Worm (Caenorhabditis elegans): ENCODE measurements around the gene W04E12.5.
"Not testable (repeated sequence)": the region's sequence is repeated elsewhere in the genome, so short reads cannot be mapped to it uniquely, and the experiment has no call there.

Gene W04E12.5

ce11 chrV:19745852-19746251 lies at the start of gene W04E12.5:
Gene W04E12.5 (plus strand): TSS chrV:19746152.
- TF ChIP-seq elt-2 (tag; optimal IDR thresholded peaks at IDR 0.05), result no peak
- no peak for TF ChIP-seq daf-12 (tag; optimal IDR thresholded peaks at IDR 0.05)
- TF ChIP-seq mml-1 (tag; optimal IDR thresholded peaks at IDR 0.05), result no peak
- TF ChIP-seq nhr-28 (tag; optimal IDR thresholded peaks at IDR 0.05), result no peak
- TF ChIP-seq lin-39 (tag; optimal IDR thresholded peaks at IDR 0.05), result no peak
- TF ChIP-seq jun-1 (tag; optimal IDR thresholded peaks at IDR 0.05), result no peak
- no peak for TF ChIP-seq ztf-4 (tag; optimal IDR thresholded peaks at IDR 0.05)
- no peak for TF ChIP-seq ceh-16 (tag; optimal IDR thresholded peaks at IDR 0.05)
- no peak for TF ChIP-seq sea-2 (GFP tag; optimal IDR thresholded peaks at IDR 0.05)
- no peak for TF ChIP-seq pha-4 (tag; optimal IDR thresholded peaks at IDR 0.05)
- TF ChIP-seq ceh-82 (tag; optimal IDR thresholded peaks at IDR 0.05), result no peak

- peak; percentile 81 for TF ChIP-seq pqm-1 (tag; optimal IDR thresholded peaks at IDR 0.05)
- TF ChIP-seq elt-2 (tag; optimal IDR thresholded peaks at IDR 0.05), result peak; percentile 91
- no peak for TF ChIP-seq ztf-11 (tag; optimal IDR thresholded peaks at IDR 0.05)
- TF ChIP-seq ceh-28 (tag; optimal IDR thresholded peaks at IDR 0.05), result peak; percentile 43
- peak; percentile 30 for TF ChIP-seq pha-4 (tag; optimal IDR thresholded peaks at IDR 0.05)
- TF ChIP-seq ceh-82 (tag; optimal IDR thresholded peaks at IDR 0.05), result no peak
These were observed 48.4 kb upstream of the W04E12.5 start, which contains the start of the genes Y43F8C.13 and ani-3 for ce11 chrV:19697348-19698172. Gene Y43F8C.13 (minus strand): TSS chrV:19697398. Gene ani-3 (plus strand): TSS chrV:19697732.

ce11 chrV:19708849-19709248 lies 37.1 kb upstream of the W04E12.5 start, which contains the start of gene srv-3:
Gene srv-3 (minus strand): TSS chrV:19708949.
- TF ChIP-seq fkh-10 (GFP tag; optimal IDR thresholded peaks at IDR 0.05), result no peak
- TF ChIP-seq fos-1 (tag; optimal IDR thresholded peaks at IDR 0.05), result no peak
- TF ChIP-seq skn-1 (tag; optimal IDR thresholded peaks at IDR 0.05), result no peak
- no peak for TF ChIP-seq elt-2 (tag; optimal IDR thresholded peaks at IDR 0.05)
- no peak for TF ChIP-seq ztf-4 (tag; optimal IDR thresholded peaks at IDR 0.05)
- TF ChIP-seq nhr-43 (tag; optimal IDR thresholded peaks at IDR 0.05; ENCODE audit: poor library complexity, severe bottlenecking), result no peak
- no peak for TF ChIP-seq hmg-11 (tag; optimal IDR thresholded peaks at IDR 0.05)
- TF ChIP-seq lin-15B (tag; optimal IDR thresholded peaks at IDR 0.05), result no peak
- no peak for TF ChIP-seq ceh-9 (tag; optimal IDR thresholded peaks at IDR 0.05)
- TF ChIP-seq lin-39 (tag; optimal IDR thresholded peaks at IDR 0.05), result no peak
- no peak for TF ChIP-seq lsy-12 (tag; optimal IDR thresholded peaks at IDR 0.05)
- no peak for TF ChIP-seq sea-2 (GFP tag; optimal IDR thresholded peaks at IDR 0.05)
- no peak for TF ChIP-seq fkh-2 (tag; optimal IDR thresholded peaks at IDR 0.05)
- no peak for TF ChIP-seq nhr-77 (tag; optimal IDR thresholded peaks at IDR 0.05)
- TF ChIP-seq egl-5 (tag; optimal IDR thresholded peaks at IDR 0.05), result no peak
- TF ChIP-seq mdl-1 (tag; optimal IDR thresholded peaks at IDR 0.05), result no peak
- TF ChIP-seq nfya-1 (tag; optimal IDR thresholded peaks at IDR 0.05; ENCODE audit: insufficient read depth), result no peak
- TF ChIP-seq R02D3.7 (tag; optimal IDR thresholded peaks at IDR 0.05), result no peak
- no peak for TF ChIP-seq elt-3 (tag; optimal IDR thresholded peaks at IDR 0.05)
- TF ChIP-seq ceh-28 (tag; optimal IDR thresholded peaks at IDR 0.05), result no peak

- not testable (repeated sequence) for TF ChIP-seq fkh-2, pqm-1, R02D3.7 (tag; optimal IDR thresholded peaks at IDR 0.05)
These were observed 35.4 kb upstream of the W04E12.5 start, which contains the start of gene Y43F8C.15 for ce11 chrV:19710514-19710913. Gene Y43F8C.15 (minus strand): TSS chrV:19710614.

- not testable (repeated sequence) for TF ChIP-seq elt-3, egl-27, lin-15B (tag; optimal IDR thresholded peaks at IDR 0.05)
These were observed 34.3 kb upstream of the W04E12.5 start, which contains the start of gene Y43F8C.23 for ce11 chrV:19711646-19712045. Gene Y43F8C.23 (minus strand): TSS chrV:19711746.

Data from whole organism, L3 larva.